Worm (Caenorhabditis elegans): ENCODE data around the gene his-1.

The his-1 gene

ce11 chrV:16055031-16055430, 12.7 kb downstream of the his-1 start, which contains the start of gene F14H3.4:
F14H3.4 (minus strand) TSS chrV:16055072.
- TF ChIP-seq sma-9 (GFP tag; optimal IDR thresholded peaks at IDR 0.05) (no peak), sma-9 (tag; optimal IDR thresholded peaks at IDR 0.05) (no peak), Y55F3AM.14 (GFP tag; optimal IDR thresholded peaks at IDR 0.05) (no peak), lin-39 (tag; optimal IDR thresholded peaks at IDR 0.05) (no peak), fos-1 (tag; optimal IDR thresholded peaks at IDR 0.05) (no peak), nhr-23 (tag; optimal IDR thresholded peaks at IDR 0.05) (no peak), unc-62 (GFP tag; optimal IDR thresholded peaks at IDR 0.05) (no peak), nhr-129 (tag; optimal IDR thresholded peaks at IDR 0.05) (no peak), mab-5 (tag; optimal IDR thresholded peaks at IDR 0.05) (no peak), ztf-11 (tag; optimal IDR thresholded peaks at IDR 0.05) (no peak), dmd-4 (tag; optimal IDR thresholded peaks at IDR 0.05) (no peak), ztf-4 (tag; optimal IDR thresholded peaks at IDR 0.05) (no peak), nhr-21 (tag; optimal IDR thresholded peaks at IDR 0.05) (no peak), nhr-77 (tag; optimal IDR thresholded peaks at IDR 0.05) (no peak), sem-4 (tag; optimal IDR thresholded peaks at IDR 0.05) (no peak), lin-13 (GFP tag; optimal IDR thresholded peaks at IDR 0.05) (no peak), ZK546.5 (tag; optimal IDR thresholded peaks at IDR 0.05) (no peak), gmeb-1 (tag; optimal IDR thresholded peaks at IDR 0.05) (no peak), elt-1 (tag; optimal IDR thresholded peaks at IDR 0.05) (no peak), C34F6.9 (tag; optimal IDR thresholded peaks at IDR 0.05) (no peak)

DNA sequence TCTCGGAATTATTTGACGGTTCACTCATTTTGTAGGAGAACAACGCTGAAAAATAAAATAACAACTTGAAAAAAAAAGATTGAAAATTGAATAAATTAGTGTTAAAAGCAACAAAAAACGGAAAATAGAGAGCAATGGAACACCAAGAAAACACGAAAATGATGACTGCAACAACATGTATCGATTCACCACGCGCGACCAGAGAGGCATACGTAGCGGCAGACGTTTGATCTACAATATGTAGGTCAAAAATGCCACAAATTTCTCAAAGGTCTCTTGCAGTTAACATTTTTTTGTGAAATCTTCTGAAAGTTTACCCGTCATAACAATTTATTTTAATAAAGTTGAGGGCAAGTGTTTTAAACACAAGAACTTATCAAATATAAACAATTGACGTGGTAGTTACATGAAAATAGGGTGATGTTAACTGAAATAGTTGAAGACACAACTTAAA, 14.7 kb downstream of the his-1 start, which contains the start of gene F14H3.5:
TSS of gene F14H3.5 (minus strand) at position 51 of the 454 bp plus-strand sequence.
- TF ChIP-seq elt-1 (tag; optimal IDR thresholded peaks at IDR 0.05) = no peak
- TF ChIP-seq sem-4 (tag; optimal IDR thresholded peaks at IDR 0.05) = no peak
- TF ChIP-seq nhr-129 (tag; optimal IDR thresholded peaks at IDR 0.05) = no peak
- TF ChIP-seq ceh-16 (tag; optimal IDR thresholded peaks at IDR 0.05) = no peak
- no peak for TF ChIP-seq lsy-2 (tag; optimal IDR thresholded peaks at IDR 0.05)
- TF ChIP-seq nhr-25 (tag; optimal IDR thresholded peaks at IDR 0.05) = no peak
- no peak for TF ChIP-seq alr-1 (tag; optimal IDR thresholded peaks at IDR 0.05)
- TF ChIP-seq unc-55 (GFP tag; optimal IDR thresholded peaks at IDR 0.05) = no peak
- no peak for TF ChIP-seq nhr-237 (tag; optimal IDR thresholded peaks at IDR 0.05)
- no peak for TF ChIP-seq mbf-1 (tag; optimal IDR thresholded peaks at IDR 0.05)
- TF ChIP-seq zag-1 (tag; optimal IDR thresholded peaks at IDR 0.05) = no peak
- no peak for TF ChIP-seq blmp-1 (tag; optimal IDR thresholded peaks at IDR 0.05; ENCODE audit: insufficient read depth)
- TF ChIP-seq nhr-23 (tag; optimal IDR thresholded peaks at IDR 0.05) = no peak
- no peak for TF ChIP-seq peb-1 (tag; optimal IDR thresholded peaks at IDR 0.05)
- no peak for TF ChIP-seq lin-39 (tag; optimal IDR thresholded peaks at IDR 0.05)
- no peak for TF ChIP-seq R02D3.7 (tag; optimal IDR thresholded peaks at IDR 0.05)
- TF ChIP-seq sma-9 (GFP tag; optimal IDR thresholded peaks at IDR 0.05) = no peak
- TF ChIP-seq sma-9 (tag; optimal IDR thresholded peaks at IDR 0.05) = no peak

DNA sequence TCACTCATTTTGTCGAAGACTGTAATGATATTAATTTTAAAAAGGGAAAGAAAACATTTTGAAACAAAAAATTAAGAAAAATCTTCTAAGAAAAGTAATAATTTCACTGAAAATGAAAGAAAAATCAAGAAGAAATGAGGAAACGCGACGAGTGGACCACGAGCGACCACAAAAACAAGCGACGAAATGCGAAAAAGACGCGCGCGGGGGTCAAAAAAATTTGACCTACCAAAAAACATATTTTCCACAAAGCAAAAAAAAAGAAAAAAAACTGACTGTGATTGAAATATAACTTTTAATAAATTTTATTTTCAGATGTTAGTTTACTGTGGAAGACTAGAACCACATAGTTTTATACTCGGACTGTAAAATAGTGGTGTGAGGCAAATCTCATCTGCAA, 16.6 kb downstream of the his-1 start, which contains the start of gene F14H3.6:
TSS of gene F14H3.6 (minus strand) at position 22 of the 400 bp plus-strand sequence.
- no peak for TF ChIP-seq nhr-21 (tag; optimal IDR thresholded peaks at IDR 0.05)
- no peak for TF ChIP-seq R02D3.7 (tag; optimal IDR thresholded peaks at IDR 0.05)
- TF ChIP-seq dmd-4 (tag; optimal IDR thresholded peaks at IDR 0.05) = no peak
- TF ChIP-seq nhr-12 (tag; optimal IDR thresholded peaks at IDR 0.05) = no peak
- TF ChIP-seq aly-2 (tag; optimal IDR thresholded peaks at IDR 0.05) = no peak
- TF ChIP-seq nhr-129 (tag; optimal IDR thresholded peaks at IDR 0.05) = no peak
- no peak for TF ChIP-seq fos-1 (tag; optimal IDR thresholded peaks at IDR 0.05)
- TF ChIP-seq nhr-23 (tag; optimal IDR thresholded peaks at IDR 0.05) = no peak
- TF ChIP-seq skn-1 (tag; optimal IDR thresholded peaks at IDR 0.05) = no peak
- no peak for TF ChIP-seq Y55F3AM.14 (GFP tag; optimal IDR thresholded peaks at IDR 0.05)
- TF ChIP-seq gmeb-1 (tag; optimal IDR thresholded peaks at IDR 0.05) = no peak
- no peak for TF ChIP-seq lin-13 (GFP tag; optimal IDR thresholded peaks at IDR 0.05)
- TF ChIP-seq ceh-82 (tag; optimal IDR thresholded peaks at IDR 0.05) = no peak
- TF ChIP-seq ztf-4 (tag; optimal IDR thresholded peaks at IDR 0.05) = no peak
- no peak for TF ChIP-seq nhr-11 (tag; optimal IDR thresholded peaks at IDR 0.05)
- TF ChIP-seq elt-3 (tag; optimal IDR thresholded peaks at IDR 0.05) = no peak
- TF ChIP-seq sma-3 (GFP tag; optimal IDR thresholded peaks at IDR 0.05) = no peak

DNA sequence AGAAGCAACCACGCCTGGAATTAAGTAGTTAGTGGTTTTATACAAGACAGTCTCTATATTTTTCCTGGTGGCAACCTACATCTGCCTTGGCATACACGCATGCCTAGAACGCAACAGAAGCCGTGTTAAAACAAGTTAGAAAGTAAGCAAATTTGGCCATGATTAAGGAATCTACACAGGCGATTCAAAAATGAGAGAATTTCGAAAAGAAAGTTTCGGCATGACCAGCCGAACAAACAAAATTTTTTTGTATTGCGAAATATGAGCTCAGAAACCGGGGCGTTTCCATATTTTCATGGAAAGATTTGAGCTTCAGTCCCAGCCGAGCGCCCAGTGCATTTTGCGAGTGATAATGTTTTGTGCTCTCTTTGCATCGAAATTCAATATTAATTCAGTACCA, 17.8 kb downstream of the his-1 start, which contains the start of gene F14H3.15:
TSS of gene F14H3.15 (minus strand) at position 101 of the 400 bp plus-strand sequence.
- TF ChIP-seq Y55F3AM.14 (GFP tag; optimal IDR thresholded peaks at IDR 0.05) = no peak
- no peak for TF ChIP-seq lsy-2 (tag; optimal IDR thresholded peaks at IDR 0.05)
- no peak for TF ChIP-seq dmd-4 (tag; optimal IDR thresholded peaks at IDR 0.05)
- TF ChIP-seq gmeb-1 (tag; optimal IDR thresholded peaks at IDR 0.05) = no peak
- TF ChIP-seq snpc-4 (tag; optimal IDR thresholded peaks at IDR 0.05) = no peak
- TF ChIP-seq fos-1 (tag; optimal IDR thresholded peaks at IDR 0.05) = no peak
- TF ChIP-seq ztf-11 (tag; optimal IDR thresholded peaks at IDR 0.05) = no peak
- TF ChIP-seq nhr-23 (tag; optimal IDR thresholded peaks at IDR 0.05) = no peak
- TF ChIP-seq zag-1 (tag; optimal IDR thresholded peaks at IDR 0.05) = no peak
- TF ChIP-seq unc-55 (GFP tag; optimal IDR thresholded peaks at IDR 0.05) = no peak
- TF ChIP-seq unc-39 (tag; optimal IDR thresholded peaks at IDR 0.05) = no peak
- TF ChIP-seq lin-11 (tag; optimal IDR thresholded peaks at IDR 0.05) = no peak
- TF ChIP-seq crh-2 (tag; optimal IDR thresholded peaks at IDR 0.05) = no peak
- no peak for TF ChIP-seq elt-3 (tag; optimal IDR thresholded peaks at IDR 0.05)

Measured in whole organism, L2 larva.